Worm (Caenorhabditis elegans) whole organism, L4 larva: ENCODE results near the gene ssq-2.

Experiments used
- ama-1 ChIP-seq: fragments of 150-350 bp; optimal IDR thresholded peaks from 2 replicates; lab custom pipeline; 2014; ENCODE audit warnings: inconsistent platforms, mixed read lengths
- ceh-82 ChIP-seq: sonication (generic microtip); optimal IDR thresholded peaks from 2 replicates; lab custom pipeline; 2017; ENCODE audit warnings: missing biosample characterization, missing genetic modification characterization
- egl-27 ChIP-seq: sonication (generic microtip); optimal IDR thresholded peaks from 3 replicates; lab custom pipeline; 2017; ENCODE audit warnings: missing biosample characterization, missing genetic modification reagents, missing genetic modification characterization
- fos-1 ChIP-seq: fragments of 150-350 bp; optimal IDR thresholded peaks from 2 replicates; lab custom pipeline; 2014; ENCODE audit warnings: missing biosample characterization, missing genetic modification characterization
- lin-15B ChIP-seq: fragments of 150-350 bp; sonication (generic microtip); optimal IDR thresholded peaks from 3 replicates; lab custom pipeline; 2014; ENCODE audit warnings: missing biosample characterization, missing genetic modification characterization
- lsy-2 ChIP-seq, 2 experiments: fragments of 150-350 bp in 1 of 2; sonication (generic microtip) in 1 of 2; optimal IDR thresholded peaks; 2 replicates each; lab custom pipeline; 2014 to 2017; ENCODE audit warnings: missing biosample characterization in 2 of 2, missing genetic modification characterization in 2 of 2
- mxl-3 ChIP-seq: fragments of 200-800 bp; sonication (Bioruptor generic); optimal IDR thresholded peaks from 2 replicates; lab custom pipeline; 2018; ENCODE audit warnings: mild to moderate bottlenecking, missing genetic modification characterization, missing compliant biosample characterization
- nhr-28 ChIP-seq: fragments of 150-350 bp; optimal IDR thresholded peaks from 2 replicates; lab custom pipeline; 2014; ENCODE audit warnings: missing biosample characterization, missing genetic modification characterization
- nhr-76 ChIP-seq: fragments of 150-350 bp; optimal IDR thresholded peaks from 2 replicates; lab custom pipeline; 2014; ENCODE audit warnings: missing biosample characterization, missing genetic modification characterization
- skn-1 ChIP-seq: fragments of 150-350 bp; optimal IDR thresholded peaks from 2 replicates; lab custom pipeline; 2014; ENCODE audit warnings: missing biosample characterization, missing genetic modification characterization
- tag-97 ChIP-seq: fragments of 200-800 bp; sonication (Bioruptor generic); IDR thresholded peaks from 2 replicates; pipeline ENCODE4 v1.3.6; 2022; ENCODE audit warnings: missing genetic modification characterization, missing compliant biosample characterization
- ztf-11 ChIP-seq: fragments of 150-350 bp; optimal IDR thresholded peaks from 2 replicates; lab custom pipeline; 2014; ENCODE audit warnings: missing biosample characterization, missing genetic modification characterization

- TF ChIP-seq nhr-76 (tag; lab: Kevin White, UChicago) = no peak
- no peak for TF ChIP-seq ceh-82 (tag; lab: Kevin White, UChicago)
- no peak for TF ChIP-seq mxl-3 (GFP tag; lab: Kevin White, UChicago)
- no peak for TF ChIP-seq egl-27 (tag; lab: Kevin White, UChicago)
- no peak for TF ChIP-seq lin-15B (tag; lab: Kevin White, UChicago)
- TF ChIP-seq nhr-28 (tag; lab: Kevin White, UChicago) = no peak
- TF ChIP-seq ztf-11 = no peak
- no peak for TF ChIP-seq lsy-2 (tag; optimal IDR thresholded peaks at IDR 0.05; lab: Kevin White, UChicago)
- no peak for TF ChIP-seq fos-1
- no peak for TF ChIP-seq ama-1 (lab: Kevin White, UChicago)
- no peak for TF ChIP-seq tag-97 (GFP tag; lab: Robert Waterston, UW)
- no peak for TF ChIP-seq skn-1
These were observed 3.9 kb upstream of the ssq-2 start, which contains the start of gene str-162 for ce11 chrIV:4992089-4992488.
